ENCODE assay signal across 4 worm cellular contexts in the genomic region with DNA sequence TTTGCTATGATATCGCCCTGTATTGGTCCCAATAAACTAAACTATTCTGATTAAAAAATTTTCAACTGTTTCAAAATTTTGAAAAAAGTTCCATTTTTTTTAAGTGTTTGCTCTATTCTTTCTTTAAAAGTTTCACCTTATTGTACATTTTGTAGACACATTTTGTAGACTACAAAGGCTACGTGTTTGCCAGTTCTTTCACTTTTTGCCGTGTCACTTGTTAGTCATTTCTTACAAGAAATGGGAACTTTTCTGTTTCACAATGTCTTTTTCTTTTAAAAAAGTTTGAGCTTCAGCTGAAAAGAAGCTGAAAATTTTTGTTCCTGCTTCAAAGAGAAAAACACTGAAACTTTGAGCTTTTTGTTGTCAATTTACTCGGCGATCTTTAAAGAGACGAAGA.
TF ChIP-seq lines count a peak whose summit lies in the region.

No protein-coding gene starts in this region.

TF ChIP-seq in whole organism, L1 larva, 84 proteins besides CTCF, POLR2A, EP300 and RAD21:
- TF ChIP-seq snu-23 (GFP tag; optimal IDR thresholded peaks at IDR 0.05; lab: Kevin White, UChicago) (no peak), ceh-63 (GFP tag; optimal IDR thresholded peaks at IDR 0.05; lab: Kevin White, UChicago) (no peak), ztf-4 (tag; optimal IDR thresholded peaks at IDR 0.05; lab: Kevin White, UChicago) (no peak), nhr-71 (tag; optimal IDR thresholded peaks at IDR 0.05; lab: Kevin White, UChicago) (no peak), jun-1 (tag; optimal IDR thresholded peaks at IDR 0.05; lab: Kevin White, UChicago) (no peak), C34B4.2 (tag; optimal IDR thresholded peaks at IDR 0.05; lab: Kevin White, UChicago) (no peak), sox-4 (tag; optimal IDR thresholded peaks at IDR 0.05; lab: Kevin White, UChicago) (no peak), efl-1 (optimal IDR thresholded peaks at IDR 0.05; lab: Kevin White, UChicago) (no peak), efl-1 (GFP tag; optimal IDR thresholded peaks at IDR 0.05 in 1 of 2; lab: Kevin White, UChicago) (peak in 1 of 2 experiments; percentile 51), mef-2 (tag; optimal IDR thresholded peaks at IDR 0.05; lab: Kevin White, UChicago) (no peak), blmp-1 (tag; optimal IDR thresholded peaks at IDR 0.05; lab: Kevin White, UChicago) (peak; percentile 14)

TF ChIP-seq in whole organism, L2 larva, 48 proteins besides CTCF, POLR2A, EP300 and RAD21:
- TF ChIP-seq unc-55 (GFP tag; optimal IDR thresholded peaks at IDR 0.05; lab: Kevin White, UChicago): peak; percentile 13
- no peak for TF ChIP-seq nhr-25 (tag; optimal IDR thresholded peaks at IDR 0.05; lab: Kevin White, UChicago)
- TF ChIP-seq lin-13 (GFP tag; optimal IDR thresholded peaks at IDR 0.05; lab: Kevin White, UChicago): no peak
- no peak for TF ChIP-seq zag-1 (tag; optimal IDR thresholded peaks at IDR 0.05; lab: Kevin White, UChicago)
- TF ChIP-seq nhr-77 (tag; optimal IDR thresholded peaks at IDR 0.05; lab: Kevin White, UChicago): no peak
- no peak for TF ChIP-seq unc-62 (GFP tag; optimal IDR thresholded peaks at IDR 0.05; lab: Kevin White, UChicago)
- no peak for TF ChIP-seq ZK546.5 (tag; optimal IDR thresholded peaks at IDR 0.05; lab: Kevin White, UChicago)
- no peak for TF ChIP-seq ceh-16 (tag; optimal IDR thresholded peaks at IDR 0.05; lab: Kevin White, UChicago)
TF ChIP-seq in whole organism, L2 larva: peak in this region for 1.

TF ChIP-seq in whole organism, L4 larva, 104 proteins besides CTCF, POLR2A, EP300 and RAD21:
- TF ChIP-seq zfp-2 (tag; optimal IDR thresholded peaks at IDR 0.05; lab: Kevin White, UChicago) (no peak), snpc-1.2 (GFP tag; IDR thresholded peaks at IDR 0.05; lab: Robert Waterston, UW) (no peak), duxl-1 (tag; optimal IDR thresholded peaks at IDR 0.05; lab: Kevin White, UChicago; ENCODE audit: poor library complexity) (no peak), daf-16 (GFP tag; optimal IDR thresholded peaks at IDR 0.05; lab: Kevin White, UChicago) (no peak), daf-16 (tag; optimal IDR thresholded peaks at IDR 0.05; lab: Kevin White, UChicago) (peak; percentile 2), ceh-62 (tag; optimal IDR thresholded peaks at IDR 0.05; lab: Kevin White, UChicago) (no peak), aha-1 (tag; lab: Kevin White, UChicago) (peak; percentile 90), nhr-28 (tag; optimal IDR thresholded peaks at IDR 0.05; lab: Kevin White, UChicago) (peak; percentile 72), unc-130 (GFP tag; optimal IDR thresholded peaks at IDR 0.05; lab: Kevin White, UChicago) (no peak)

TF ChIP-seq in whole organism, young adult, 124 proteins besides CTCF, POLR2A, EP300 and RAD21:
- TF ChIP-seq ama-1 (optimal IDR thresholded peaks at IDR 0.05; lab: Kevin White, UChicago) (peak; percentile 59), ama-1 (GFP tag; optimal IDR thresholded peaks at IDR 0.05; lab: Kevin White, UChicago) (no peak), unc-62 (GFP tag; optimal IDR thresholded peaks at IDR 0.05; lab: Kevin White, UChicago) (no peak)
